Fruit fly (Drosophila melanogaster) whole organism, embryonic: Measurements from ENCODE around the gene Mdh2.
A peak's percentile ranks its signal among the peaks of the same experiment; 100 is the strongest.

Source experiments
- Abd-B ChIP-seq: fragments of 200-800 bp; sonication (Bioruptor generic); optimal IDR thresholded peaks from 2 replicates; lab custom pipeline; 2018; ENCODE audit warnings: missing biosample characterization, mild to moderate bottlenecking, missing genetic modification characterization, moderate library complexity
- Aef1 ChIP-seq: fragments of 200-800 bp; sonication (Bioruptor generic); IDR thresholded peaks from 3 replicates; pipeline ENCODE4 v1.3.6; 2022; ENCODE audit warnings: missing biosample characterization, missing genetic modification characterization
- Bgb ChIP-seq: fragments of 200-800 bp; sonication (Bioruptor generic); IDR thresholded peaks from 2 replicates; pipeline ENCODE4 v1.3.6; 2022; ENCODE audit warnings: missing biosample characterization, missing genetic modification characterization; ENCODE audit not compliant: partially characterized antibody
- CG10267 ChIP-seq: fragments of 200-800 bp; sonication (Bioruptor generic); optimal IDR thresholded peaks from 2 replicates; lab custom pipeline; 2018; ENCODE audit warnings: missing biosample characterization, mild to moderate bottlenecking, missing genetic modification characterization, moderate library complexity
- CG11560 ChIP-seq: fragments of 200-800 bp; sonication (Bioruptor generic); IDR thresholded peaks from 3 replicates; pipeline ENCODE4 v1.3.6; 2022; ENCODE audit warnings: missing biosample characterization, missing genetic modification characterization
- CG12155 ChIP-seq: fragments of 200-800 bp; sonication (Bioruptor generic); optimal IDR thresholded peaks from 3 replicates; lab custom pipeline; 2016; ENCODE audit warnings: missing biosample characterization, missing genetic modification characterization
- CG12769 ChIP-seq: fragments of 200-800 bp; sonication (Bioruptor generic); optimal IDR thresholded peaks from 2 replicates; lab custom pipeline; 2019; ENCODE audit warnings: missing biosample characterization, mild to moderate bottlenecking, missing genetic modification characterization, moderate library complexity
- CG13424 ChIP-seq: fragments of 200-800 bp; sonication (Bioruptor generic); optimal IDR thresholded peaks from 2 replicates; lab custom pipeline; 2019; ENCODE audit warnings: missing biosample characterization, mild to moderate bottlenecking, missing genetic modification characterization, moderate library complexity
- CG14860 ChIP-seq: fragments of 200-800 bp; sonication (Bioruptor generic); IDR thresholded peaks from 3 replicates; pipeline ENCODE4 v1.3.6; 2022; ENCODE audit warnings: missing biosample characterization, missing genetic modification characterization; ENCODE audit not compliant: partially characterized antibody
- CG16813 ChIP-seq: fragments of 200-800 bp; sonication (Bioruptor generic); IDR thresholded peaks from 3 replicates; pipeline ENCODE4 v1.3.6; 2022; ENCODE audit warnings: missing biosample characterization, missing genetic modification characterization; ENCODE audit not compliant: partially characterized antibody
- CG17912 ChIP-seq: fragments of 200-800 bp; sonication (Bioruptor generic); optimal IDR thresholded peaks from 2 replicates; lab custom pipeline; 2018; ENCODE audit warnings: missing biosample characterization, mild to moderate bottlenecking, missing genetic modification characterization
- CG2116 ChIP-seq: fragments of 200-800 bp; sonication (Bioruptor generic); optimal IDR thresholded peaks from 3 replicates; lab custom pipeline; 2018; ENCODE audit warnings: missing biosample characterization, mild to moderate bottlenecking, missing genetic modification characterization
- CG4617 ChIP-seq: fragments of 200-800 bp; sonication (Bioruptor generic); optimal IDR thresholded peaks from 3 replicates; lab custom pipeline; 2016; ENCODE audit warnings: missing biosample characterization, missing genetic modification characterization, borderline replicate concordance
- CG5245 ChIP-seq: fragments of 200-800 bp; sonication (Bioruptor generic); optimal IDR thresholded peaks from 3 replicates; lab custom pipeline; 2016; ENCODE audit warnings: missing biosample characterization, missing genetic modification characterization
- CG9817 ChIP-seq: fragments of 200-800 bp; sonication (Bioruptor generic); optimal IDR thresholded peaks from 2 replicates; lab custom pipeline; 2018; ENCODE audit warnings: missing biosample characterization, mild to moderate bottlenecking, missing genetic modification characterization, moderate library complexity
- CG9876 ChIP-seq: fragments of 200-800 bp; sonication (Bioruptor generic); optimal IDR thresholded peaks from 2 replicates; lab custom pipeline; 2016; ENCODE audit warnings: missing biosample characterization, missing genetic modification characterization
- CHES-1-like ChIP-seq: fragments of 200-800 bp; sonication (Bioruptor generic); optimal IDR thresholded peaks from 2 replicates; lab custom pipeline; 2016; ENCODE audit warnings: missing biosample characterization, missing genetic modification characterization
- Dll ChIP-seq: fragments of 200-800 bp; sonication (Bioruptor generic); IDR thresholded peaks from 4 replicates; pipeline ENCODE4 v1.3.6; 2022; ENCODE audit warnings: missing biosample characterization, missing genetic modification characterization; ENCODE audit not compliant: partially characterized antibody
- Dp ChIP-seq: fragments of 200-800 bp; sonication (Bioruptor generic); optimal IDR thresholded peaks from 2 replicates; lab custom pipeline; 2018; ENCODE audit warnings: missing biosample characterization, mild to moderate bottlenecking, missing genetic modification characterization, moderate library complexity
- Ets97D ChIP-seq: fragments of 200-800 bp; sonication (Bioruptor generic); optimal IDR thresholded peaks from 3 replicates; lab custom pipeline; 2016; ENCODE audit warnings: missing biosample characterization, missing genetic modification characterization
- Fer1 ChIP-seq: fragments of 200-800 bp; sonication (Bioruptor generic); optimal IDR thresholded peaks from 2 replicates; lab custom pipeline; 2017; ENCODE audit warnings: missing biosample characterization, mild to moderate bottlenecking, missing genetic modification characterization
- Fer2 ChIP-seq: fragments of 200-800 bp; sonication (Bioruptor generic); optimal IDR thresholded peaks from 2 replicates; lab custom pipeline; 2018; ENCODE audit warnings: missing biosample characterization, mild to moderate bottlenecking, missing genetic modification characterization, moderate library complexity
- HLH4C ChIP-seq: fragments of 200-800 bp; sonication (Bioruptor generic); IDR thresholded peaks from 3 replicates; pipeline ENCODE4 v1.3.6; 2022; ENCODE audit warnings: missing biosample characterization, missing genetic modification characterization; ENCODE audit not compliant: partially characterized antibody
- HmgD ChIP-seq: fragments of 200-800 bp; sonication (Bioruptor generic); optimal IDR thresholded peaks from 3 replicates; lab custom pipeline; 2016; ENCODE audit warnings: missing biosample characterization, missing genetic modification characterization
- HmgZ ChIP-seq: fragments of 200-800 bp; sonication (Bioruptor generic); optimal IDR thresholded peaks from 2 replicates; lab custom pipeline; 2018; ENCODE audit warnings: missing biosample characterization, mild to moderate bottlenecking, missing genetic modification characterization
- Hmx ChIP-seq: fragments of 200-800 bp; sonication (Bioruptor generic); optimal IDR thresholded peaks from 2 replicates; lab custom pipeline; 2016; ENCODE audit warnings: missing biosample characterization, missing genetic modification characterization
- Lhr ChIP-seq: fragments of 200-800 bp; sonication (Bioruptor generic); optimal IDR thresholded peaks from 3 replicates; lab custom pipeline; 2017; ENCODE audit warnings: mild to moderate bottlenecking, missing biosample characterization, missing genetic modification reagents, missing genetic modification characterization
- Nf-YB ChIP-seq: fragments of 200-800 bp; sonication (Bioruptor generic); optimal IDR thresholded peaks from 3 replicates; lab custom pipeline; 2019; ENCODE audit warnings: missing biosample characterization, mild to moderate bottlenecking, missing genetic modification characterization, moderate library complexity
- YL-1 ChIP-seq: fragments of 200-800 bp; sonication (Bioruptor generic); optimal IDR thresholded peaks from 3 replicates; lab custom pipeline; 2017; ENCODE audit warnings: missing biosample characterization, mild to moderate bottlenecking, missing genetic modification characterization
- amos ChIP-seq: fragments of 200-800 bp; sonication (Bioruptor generic); IDR thresholded peaks from 2 replicates; pipeline ENCODE4 v1.3.6; 2022; ENCODE audit warnings: missing biosample characterization, missing genetic modification characterization; ENCODE audit not compliant: partially characterized antibody
- ara ChIP-seq: fragments of 200-800 bp; sonication (Bioruptor generic); IDR thresholded peaks from 2 replicates; pipeline ENCODE4 v1.3.6; 2022; ENCODE audit warnings: missing biosample characterization, missing genetic modification characterization
- crol ChIP-seq: fragments of 200-800 bp; sonication (Bioruptor generic); IDR thresholded peaks from 2 replicates; pipeline ENCODE4 v1.3.6; 2022; ENCODE audit warnings: missing biosample characterization, missing genetic modification characterization
- cwo ChIP-seq: fragments of 200-800 bp; sonication (Bioruptor generic); optimal IDR thresholded peaks from 3 replicates; lab custom pipeline; 2017; ENCODE audit warnings: missing biosample characterization, missing genetic modification characterization, mild to moderate bottlenecking, moderate library complexity, missing genetic modification reagents
- gcm ChIP-seq: fragments of 200-800 bp; sonication (Bioruptor generic); optimal IDR thresholded peaks from 2 replicates; lab custom pipeline; 2019; ENCODE audit warnings: missing biosample characterization, mild to moderate bottlenecking, missing genetic modification characterization, moderate library complexity
- gt ChIP-seq: fragments of 200-800 bp; sonication (Bioruptor generic); IDR thresholded peaks from 2 replicates; pipeline ENCODE4 v1.3.6; 2022; ENCODE audit warnings: missing biosample characterization, missing genetic modification characterization
- her ChIP-seq: fragments of 200-800 bp; sonication (Bioruptor generic); optimal IDR thresholded peaks from 2 replicates; lab custom pipeline; 2016; ENCODE audit warnings: missing biosample characterization, missing genetic modification characterization
- klu ChIP-seq: fragments of 200-800 bp; sonication (Bioruptor generic); IDR thresholded peaks from 2 replicates; pipeline ENCODE4 v1.3.6; 2022; ENCODE audit warnings: missing biosample characterization, missing genetic modification characterization
- lilli ChIP-seq: fragments of 200-800 bp; sonication (Bioruptor generic); optimal IDR thresholded peaks from 3 replicates; lab custom pipeline; 2016; ENCODE audit warnings: missing biosample characterization, missing genetic modification characterization
- nerfin-2 ChIP-seq: fragments of 200-800 bp; sonication (Bioruptor generic); IDR thresholded peaks from 2 replicates; pipeline ENCODE4 v1.3.6; 2022; ENCODE audit warnings: missing biosample characterization, missing genetic modification characterization; ENCODE audit not compliant: partially characterized antibody
- pzg ChIP-seq: fragments of 200-800 bp; sonication (Bioruptor generic); optimal IDR thresholded peaks from 3 replicates; lab custom pipeline; 2018; ENCODE audit warnings: missing biosample characterization, mild to moderate bottlenecking, missing genetic modification characterization, moderate library complexity
- sob ChIP-seq: fragments of 200-800 bp; sonication (Bioruptor generic); IDR thresholded peaks from 2 replicates; pipeline ENCODE4 v1.3.6; 2022; ENCODE audit warnings: missing biosample characterization, missing genetic modification characterization
- stwl ChIP-seq: fragments of 200-800 bp; sonication (Bioruptor generic); optimal IDR thresholded peaks from 3 replicates; lab custom pipeline; 2018; ENCODE audit warnings: missing biosample characterization, mild to moderate bottlenecking, missing genetic modification characterization, moderate library complexity
- tin ChIP-seq: fragments of 200-800 bp; sonication (Bioruptor generic); optimal IDR thresholded peaks from 3 replicates; lab custom pipeline; 2016; ENCODE audit warnings: missing biosample characterization, missing genetic modification characterization
- ttk ChIP-seq: fragments of 200-800 bp; sonication (Bioruptor generic); IDR thresholded peaks from 2 replicates; pipeline ENCODE4 v2.1.2; 2022; ENCODE audit warnings: missing biosample characterization, missing genetic modification characterization
- vnd ChIP-seq: fragments of 200-800 bp; sonication (Bioruptor generic); IDR thresholded peaks from 3 replicates; pipeline ENCODE4 v1.3.6; 2022; ENCODE audit warnings: missing biosample characterization, missing genetic modification characterization; ENCODE audit not compliant: partially characterized antibody
- zen2 ChIP-seq: fragments of 200-800 bp; sonication (Bioruptor generic); IDR thresholded peaks from 3 replicates; pipeline ENCODE4 v1.3.6; 2022; ENCODE audit warnings: missing biosample characterization, missing genetic modification characterization; ENCODE audit not compliant: partially characterized antibody
- zfh1 ChIP-seq: fragments of 200-800 bp; sonication (Bioruptor generic); IDR thresholded peaks from 3 replicates; pipeline ENCODE4 v1.3.6; 2022; ENCODE audit warnings: missing biosample characterization, missing genetic modification characterization

Mdh2 gene

DNA sequence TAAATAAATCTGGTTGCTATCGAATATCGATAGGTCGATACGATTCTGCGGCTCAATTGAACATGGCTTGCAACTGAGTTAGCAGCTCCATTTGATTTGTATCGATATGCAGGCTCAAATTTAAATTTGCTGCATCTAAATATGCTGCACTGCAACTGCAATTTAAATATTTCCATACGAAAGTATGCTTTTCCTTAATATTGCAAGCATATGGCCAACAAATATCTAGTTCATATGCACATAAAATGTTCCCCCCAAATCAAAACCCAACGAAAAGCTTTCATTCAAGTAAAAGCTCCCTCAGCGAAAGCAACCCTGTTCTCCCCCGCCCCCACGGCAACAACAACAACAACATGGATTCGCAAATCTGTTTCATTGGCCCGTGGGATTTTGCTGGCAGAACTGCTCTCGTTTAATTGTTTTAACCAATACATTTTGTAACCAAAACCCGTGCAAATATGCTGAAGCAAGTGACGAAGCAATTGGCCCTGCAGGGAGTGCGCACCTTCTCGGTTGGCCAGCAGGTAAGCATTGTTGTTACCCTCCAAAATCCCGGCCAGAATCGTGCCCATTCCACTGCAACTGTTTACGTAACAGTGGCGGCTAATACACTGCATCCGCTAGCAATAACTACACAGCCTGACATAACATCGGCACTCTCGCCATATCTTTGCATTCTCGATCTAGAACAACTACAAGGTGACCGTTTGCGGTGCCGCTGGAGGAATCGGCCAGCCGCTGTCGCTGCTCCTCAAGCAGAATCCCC lies at the start of gene Mdh2, which contains the start of gene CG7168:
TSS of gene Mdh2 (plus strand) at position 354 of the 766 bp plus-strand sequence.
TSS of gene CG7168 (minus strand) at position 40 of the 766 bp plus-strand sequence.
- TF ChIP-seq gt (GFP tag; lab: Robert Waterston, UW) (no peak), CG16813 (GFP tag; lab: Robert Waterston, UW) (peak; percentile 81), Dll (peak; percentile 88), gcm (GFP tag; lab: Kevin White, UChicago) (no peak), Ets97D (peak; percentile 67), klu (GFP tag; lab: Robert Waterston, UW) (peak; percentile 30; the same call in 1 of the 2 replicates), CG9876 (GFP tag; lab: Kevin White, UChicago) (no peak), HLH4C (GFP tag; lab: Robert Waterston, UW) (peak; percentile 94), CG10267 (peak; percentile 16), nerfin-2 (GFP tag; lab: Robert Waterston, UW) (peak; percentile 92), Hmx (GFP tag; lab: Kevin White, UChicago) (no peak), Bgb (GFP tag; lab: Robert Waterston, UW) (peak; percentile 88), sob (no peak), stwl (peak; percentile 86), CG9817 (tag; lab: Kevin White, UChicago) (no peak), lilli (GFP tag; lab: Kevin White, UChicago) (peak; percentile 32), HmgZ (tag; lab: Kevin White, UChicago) (peak; percentile 60), CG12769 (tag; lab: Kevin White, UChicago) (peak; percentile 69), CG13424 (tag; lab: Kevin White, UChicago) (no peak), zfh1 (GFP tag; lab: Robert Waterston, UW) (0 out of 3 replicates have a peak, but pooled peaks have one; percentile 17), Lhr (GFP tag; lab: Kevin White, UChicago) (peak; percentile 16), CG2116 (GFP tag; lab: Kevin White, UChicago) (peak; percentile 98), CG5245 (GFP tag; lab: Kevin White, UChicago) (no peak), Fer1 (GFP tag; lab: Kevin White, UChicago) (peak; percentile 3), Abd-B (GFP tag; lab: Kevin White, UChicago) (no peak), zen2 (GFP tag; lab: Robert Waterston, UW) (peak; percentile 67; the same call in 2 of the 3 replicates), ttk (GFP tag; lab: Robert Waterston, UW) (no peak), ara (GFP tag; lab: Robert Waterston, UW) (no peak), Dp (GFP tag; lab: Kevin White, UChicago) (peak; percentile 76), CG4617 (GFP tag; lab: Kevin White, UChicago) (peak; percentile 30), her (GFP tag; lab: Kevin White, UChicago) (no peak), cwo (GFP tag; lab: Kevin White, UChicago) (no peak), CG11560 (tag; lab: Robert Waterston, UW) (peak; percentile 80; the same call in 2 of the 3 replicates), CG14860 (GFP tag; lab: Robert Waterston, UW) (peak; percentile 79), Nf-YB (GFP tag; lab: Kevin White, UChicago) (peak; percentile 88), CG17912 (GFP tag; lab: Kevin White, UChicago) (no peak), vnd (GFP tag; lab: Robert Waterston, UW) (peak; percentile 81), crol (GFP tag; lab: Robert Waterston, UW) (peak; percentile 35; the same call in 1 of the 2 replicates), Fer2 (tag; lab: Kevin White, UChicago) (no peak), amos (GFP tag; lab: Robert Waterston, UW) (peak; percentile 79), tin (GFP tag; lab: Kevin White, UChicago) (peak; percentile 4), pzg (GFP tag; lab: Kevin White, UChicago) (peak; percentile 77), YL-1 (GFP tag; lab: Kevin White, UChicago) (peak; percentile 0), CG12155 (no peak), Aef1 (GFP tag; lab: Robert Waterston, UW) (peak; percentile 11; the same call in 1 of the 3 replicates), CHES-1-like (peak; percentile 36), HmgD (peak; percentile 2)
